Worm (Caenorhabditis elegans): ENCODE measurements around the gene T28A11.13.

ce11 chrV:3210147-3210546 lies 39.9 kb downstream of the T28A11.13 start, which contains the start of gene apx-1:
- TF ChIP-seq lim-7 (GFP tag; IDR thresholded peaks at IDR 0.05), result no peak
- TF ChIP-seq zag-1 (tag; optimal IDR thresholded peaks at IDR 0.05), result no peak
- no peak for TF ChIP-seq R02D3.7 (tag; optimal IDR thresholded peaks at IDR 0.05)
- no peak for TF ChIP-seq daf-12 (tag; optimal IDR thresholded peaks at IDR 0.05)
- no peak for TF ChIP-seq egl-27 (tag; optimal IDR thresholded peaks at IDR 0.05)
- TF ChIP-seq snpc-4 (tag; optimal IDR thresholded peaks at IDR 0.05), result no peak
- no peak for TF ChIP-seq unc-62 (GFP tag; optimal IDR thresholded peaks at IDR 0.05 in 1 of 2)
- no peak for TF ChIP-seq unc-62 (tag; optimal IDR thresholded peaks at IDR 0.05)
- no peak for TF ChIP-seq mep-1 (tag; optimal IDR thresholded peaks at IDR 0.05)
- no peak for TF ChIP-seq lin-39 (tag; optimal IDR thresholded peaks at IDR 0.05)
- no peak for TF ChIP-seq spr-3 (GFP tag; optimal IDR thresholded peaks at IDR 0.05)
- TF ChIP-seq lin-15B (tag; optimal IDR thresholded peaks at IDR 0.05), result no peak
- TF ChIP-seq aly-2 (tag; optimal IDR thresholded peaks at IDR 0.05), result no peak
- no peak for TF ChIP-seq ama-1 (optimal IDR thresholded peaks at IDR 0.05)

Data from whole organism, L4 larva.